Worm (Caenorhabditis elegans) whole organism, early embryonic: ENCODE results near the gene Y46G5A.47.

Experiments
- B0310.2 ChIP-seq: sonication (generic microtip); optimal IDR thresholded peaks from 2 replicates; lab custom pipeline; 2016; ENCODE audit warnings: mild to moderate bottlenecking, missing genetic modification characterization, missing compliant biosample characterization
- F13C5.2 ChIP-seq: sonication (generic microtip); optimal IDR thresholded peaks from 2 replicates; lab custom pipeline; 2017; ENCODE audit warnings: mild to moderate bottlenecking, missing genetic modification characterization, inconsistent platforms, missing compliant biosample characterization
- aly-1 ChIP-seq: sonication (generic microtip); optimal IDR thresholded peaks from 2 replicates; lab custom pipeline; 2016; ENCODE audit warnings: missing genetic modification characterization, missing compliant biosample characterization
- ama-1 ChIP-seq: fragments of 150-350 bp; optimal IDR thresholded peaks from 2 replicates; lab custom pipeline; 2014
- ceh-13 ChIP-seq: fragments of 200-800 bp; sonication (Bioruptor generic); optimal IDR thresholded peaks from 2 replicates; lab custom pipeline; 2018; ENCODE audit warnings: mild to moderate bottlenecking, missing genetic modification characterization, missing compliant biosample characterization
- ceh-36 ChIP-seq: sonication (generic microtip); optimal IDR thresholded peaks from 2 replicates; lab custom pipeline; 2016; ENCODE audit warnings: missing genetic modification characterization, inconsistent platforms, missing compliant biosample characterization
- ets-7 ChIP-seq: sonication (generic microtip); optimal IDR thresholded peaks from 2 replicates; lab custom pipeline; 2016; ENCODE audit warnings: missing genotype, missing genetic modification characterization, missing compliant biosample characterization
- flt-1 ChIP-seq: fragments of 200-800 bp; sonication (Bioruptor generic); IDR thresholded peaks from 2 replicates; pipeline ENCODE4 v1.3.6; 2022; ENCODE audit warnings: missing genetic modification characterization, missing compliant biosample characterization
- hmbx-1 ChIP-seq: sonication (generic microtip); optimal IDR thresholded peaks from 2 replicates; lab custom pipeline; 2016; ENCODE audit warnings: mild to moderate bottlenecking, missing genetic modification characterization, missing compliant biosample characterization
- hmg-4 ChIP-seq: fragments of 200-800 bp; sonication (Bioruptor generic); optimal IDR thresholded peaks from 2 replicates; lab custom pipeline; 2018; ENCODE audit warnings: mild to moderate bottlenecking, missing genetic modification characterization, missing compliant biosample characterization
- hnd-1 ChIP-seq: sonication (generic microtip); optimal IDR thresholded peaks from 2 replicates; lab custom pipeline; 2016; ENCODE audit warnings: missing genetic modification characterization, missing compliant biosample characterization
- pes-1 ChIP-seq: fragments of 200-800 bp; sonication (Bioruptor generic); IDR thresholded peaks from 2 replicates; pipeline ENCODE4 v1.3.6; 2022; ENCODE audit warnings: missing genetic modification reagents, missing genetic modification characterization, missing compliant biosample characterization
- scrt-1 ChIP-seq: fragments of 200-800 bp; sonication (Bioruptor generic); IDR thresholded peaks from 2 replicates; pipeline ENCODE4 v1.3.6; 2022; ENCODE audit warnings: missing genetic modification characterization, missing compliant biosample characterization
- sea-1 ChIP-seq: fragments of 200-800 bp; sonication (Bioruptor generic); conservative IDR thresholded peaks from 2 replicates; pipeline ENCODE4 v1.3.6; 2022; ENCODE audit warnings: missing genetic modification characterization, missing compliant biosample characterization
- tbx-11 ChIP-seq: fragments of 200-800 bp; sonication (Bioruptor generic); IDR thresholded peaks from 2 replicates; pipeline ENCODE4 v1.3.6; 2022; ENCODE audit warnings: missing genetic modification characterization, missing compliant biosample characterization
- tbx-37 ChIP-seq: fragments of 200-800 bp; sonication (Bioruptor generic); conservative IDR thresholded peaks from 2 replicates; pipeline ENCODE4 v1.3.6; 2022; ENCODE audit warnings: missing genetic modification reagents, missing genetic modification characterization, missing compliant biosample characterization
- tra-4 ChIP-seq: sonication (generic microtip); optimal IDR thresholded peaks from 2 replicates; lab custom pipeline; 2017; ENCODE audit warnings: missing genetic modification characterization, missing compliant biosample characterization

Gene Y46G5A.47

ce11 chrII:12805161-12805560, at the start of gene Y46G5A.47, which contains the start of gene Y46G5A.18:
TSS of gene Y46G5A.47 (minus strand) at chrII:12805306.
TSS of gene Y46G5A.18 (minus strand) at chrII:12805261.
- no peak for TF ChIP-seq ceh-13 (GFP tag; lab: Kevin White, UChicago)
- TF ChIP-seq pes-1 (GFP tag; lab: Robert Waterston, UW) = no peak
- TF ChIP-seq tbx-11 = no peak
- no peak for TF ChIP-seq flt-1 (GFP tag; lab: Robert Waterston, UW)
- no peak for TF ChIP-seq tra-4
- no peak for TF ChIP-seq hnd-1 (tag; lab: Kevin White, UChicago)
- TF ChIP-seq ets-7 (tag; lab: Kevin White, UChicago) = no peak
- no peak for TF ChIP-seq B0310.2 (tag; lab: Kevin White, UChicago)
- no peak for TF ChIP-seq tbx-37 (GFP tag; lab: Robert Waterston, UW)
- TF ChIP-seq scrt-1 (GFP tag; lab: Robert Waterston, UW) = no peak

ce11 chrII:12850129-12850528, 45.0 kb upstream of the Y46G5A.47 start, which contains the start of gene Y46G5A.28:
TSS of gene Y46G5A.28 (plus strand) at chrII:12850429.
- no peak for TF ChIP-seq ceh-36
- no peak for TF ChIP-seq F13C5.2 (tag; lab: Kevin White, UChicago)
- no peak for TF ChIP-seq pes-1 (GFP tag; lab: Robert Waterston, UW)
- no peak for TF ChIP-seq B0310.2 (tag; lab: Kevin White, UChicago)
- no peak for TF ChIP-seq tbx-11

DNA sequence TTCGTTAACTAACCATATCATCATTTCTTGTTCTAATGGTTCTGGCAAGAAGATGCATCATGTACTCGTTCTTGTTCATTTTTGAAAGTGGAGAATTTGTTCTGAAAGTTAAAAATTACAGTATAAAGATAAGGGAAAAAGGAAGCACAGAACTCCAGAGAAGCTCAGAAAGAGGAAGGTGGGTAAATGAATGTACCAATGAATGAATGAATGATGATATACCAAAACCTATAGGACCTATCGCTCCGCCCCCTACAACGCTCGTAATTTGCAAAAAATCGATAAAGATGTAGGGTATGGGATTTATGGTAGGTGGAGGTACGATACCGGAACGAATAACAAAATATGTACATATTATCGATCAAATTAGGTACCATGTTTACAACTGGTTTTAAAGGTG, 42.6 kb upstream of the Y46G5A.47 start, which contains the start of gene pes-10:
Gene pes-10, minus strand, starts transcription at position 101 of the 400 bp plus-strand sequence.
- TF ChIP-seq ceh-13 (GFP tag; lab: Kevin White, UChicago) (no peak), hnd-1 (tag; lab: Kevin White, UChicago) (no peak), tra-4 (no peak), sea-1 (GFP tag; lab: Robert Waterston, UW) (no peak), ets-7 (tag; lab: Kevin White, UChicago) (no peak), scrt-1 (GFP tag; lab: Robert Waterston, UW) (no peak), tbx-37 (GFP tag; lab: Robert Waterston, UW) (no peak), flt-1 (GFP tag; lab: Robert Waterston, UW) (no peak), B0310.2 (tag; lab: Kevin White, UChicago) (no peak), tbx-11 (no peak), aly-1 (tag; lab: Kevin White, UChicago) (no peak), pes-1 (GFP tag; lab: Robert Waterston, UW) (no peak), hmg-4 (GFP tag; lab: Kevin White, UChicago) (no peak), F13C5.2 (tag; lab: Kevin White, UChicago) (no peak), hmbx-1 (tag; lab: Kevin White, UChicago) (no peak), ama-1 (lab: Kevin White, UChicago) (no peak)

DNA sequence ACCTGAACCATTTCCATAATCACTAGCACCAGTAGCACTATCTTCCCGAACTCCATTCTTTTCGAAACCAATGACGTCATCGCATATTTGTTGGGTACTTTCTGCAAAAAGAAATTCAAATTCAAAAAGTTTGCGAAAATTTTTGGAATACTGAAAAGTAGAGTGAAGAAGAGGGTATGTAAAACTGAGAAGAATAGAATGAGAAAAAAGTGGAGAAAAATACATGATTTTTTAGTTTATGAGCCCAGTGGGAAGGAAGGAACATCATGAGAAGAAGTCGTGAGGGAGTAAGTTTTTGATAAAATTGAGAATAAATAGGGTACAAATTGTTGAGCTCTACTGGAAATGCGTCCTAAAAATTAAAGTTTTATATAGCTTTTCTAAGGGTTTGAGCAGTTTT, 35.0 kb upstream of the Y46G5A.47 start, which contains the start of gene lgc-35:
Gene lgc-35, minus strand, starts transcription at position 101 of the 400 bp plus-strand sequence.
- TF ChIP-seq aly-1 (tag; lab: Kevin White, UChicago) (no peak), flt-1 (GFP tag; lab: Robert Waterston, UW) (no peak), ama-1 (lab: Kevin White, UChicago) (no peak), pes-1 (GFP tag; lab: Robert Waterston, UW) (no peak), F13C5.2 (tag; lab: Kevin White, UChicago) (no peak), scrt-1 (GFP tag; lab: Robert Waterston, UW) (no peak), hnd-1 (tag; lab: Kevin White, UChicago) (no peak), tbx-37 (GFP tag; lab: Robert Waterston, UW) (no peak), ceh-13 (GFP tag; lab: Kevin White, UChicago) (no peak)

DNA sequence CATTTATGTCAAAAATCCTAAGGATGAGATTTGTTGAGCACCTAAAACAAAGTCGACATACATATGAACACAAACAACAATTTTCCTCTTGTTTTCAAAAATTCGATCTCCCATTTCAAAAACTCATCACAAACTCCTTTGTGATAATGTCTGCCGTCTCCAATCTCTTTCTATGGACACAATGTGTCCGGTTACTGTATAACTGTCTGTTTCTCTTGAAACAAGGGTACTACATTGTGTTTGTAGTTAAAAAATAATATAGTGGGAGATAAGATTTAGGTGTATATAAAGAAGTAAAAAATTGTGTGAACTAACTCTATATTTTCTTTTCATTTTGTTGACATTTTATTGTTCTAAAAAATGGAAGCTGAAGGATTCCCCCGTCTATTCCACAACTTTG, 25.2 kb upstream of the Y46G5A.47 start, which contains the start of gene bcmo-1:
Gene bcmo-1, plus strand, starts transcription at position 330 of the 400 bp plus-strand sequence.
- TF ChIP-seq flt-1 (GFP tag; lab: Robert Waterston, UW) = no peak
- no peak for TF ChIP-seq hnd-1 (tag; lab: Kevin White, UChicago)

DNA sequence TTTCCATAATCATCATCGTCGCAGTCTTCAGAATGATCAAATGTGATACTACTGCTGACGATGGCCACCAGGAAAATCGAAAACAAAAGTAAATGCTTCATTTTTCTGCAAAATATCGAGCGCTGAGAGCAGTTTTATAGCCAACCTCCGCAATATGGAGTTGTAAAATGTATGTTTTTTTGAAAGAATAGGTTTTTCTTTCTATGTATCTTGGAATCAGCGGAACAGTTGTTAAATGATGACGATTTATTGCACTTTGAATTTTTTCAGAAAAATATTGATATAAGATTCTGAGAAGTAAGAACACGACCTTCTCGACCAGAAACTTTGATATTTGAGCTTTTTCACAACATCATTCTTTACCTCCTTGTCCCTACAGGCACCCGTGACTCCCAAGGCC, 23.8 kb upstream of the Y46G5A.47 start, which contains the start of gene Y46G5A.23:
Gene Y46G5A.23, minus strand, starts transcription at position 101 of the 400 bp plus-strand sequence.
- TF ChIP-seq ama-1 (lab: Kevin White, UChicago) (no peak), F13C5.2 (tag; lab: Kevin White, UChicago) (no peak), B0310.2 (tag; lab: Kevin White, UChicago) (no peak), ceh-13 (GFP tag; lab: Kevin White, UChicago) (no peak), tra-4 (no peak), ets-7 (tag; lab: Kevin White, UChicago) (no peak), ceh-36 (no peak)

DNA sequence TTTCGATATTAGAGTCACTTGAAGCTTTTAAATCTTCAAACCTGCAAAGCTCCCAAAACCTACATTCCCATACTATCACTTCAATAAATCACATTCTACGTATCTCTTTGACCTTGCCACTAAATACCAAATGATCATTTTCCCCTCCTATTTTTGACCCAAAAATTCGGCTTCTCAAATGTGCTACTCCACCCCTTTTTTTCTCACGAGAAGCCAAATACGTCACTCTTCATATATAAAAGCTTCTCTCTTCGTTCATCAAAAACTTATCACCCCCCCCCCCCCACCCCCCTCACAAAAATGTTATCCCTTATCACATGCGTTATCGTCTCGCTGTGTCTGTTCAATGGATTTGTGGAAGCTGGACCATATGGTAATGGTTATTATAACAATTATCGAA, 21.6 kb upstream of the Y46G5A.47 start, which contains the start of gene Y46G5A.38:
Gene Y46G5A.38, plus strand, starts transcription at position 301 of the 400 bp plus-strand sequence.
- no peak for TF ChIP-seq tra-4
- TF ChIP-seq hmbx-1 (tag; lab: Kevin White, UChicago) = no peak
- TF ChIP-seq tbx-11 = no peak
- no peak for TF ChIP-seq hnd-1 (tag; lab: Kevin White, UChicago)
- TF ChIP-seq B0310.2 (tag; lab: Kevin White, UChicago) = no peak
- TF ChIP-seq ceh-36 = no peak
- TF ChIP-seq sea-1 (GFP tag; lab: Robert Waterston, UW) = no peak
- no peak for TF ChIP-seq pes-1 (GFP tag; lab: Robert Waterston, UW)
- no peak for TF ChIP-seq ets-7 (tag; lab: Kevin White, UChicago)
- TF ChIP-seq ceh-13 (GFP tag; lab: Kevin White, UChicago) = no peak
- TF ChIP-seq hmg-4 (GFP tag; lab: Kevin White, UChicago) = no peak
- TF ChIP-seq scrt-1 (GFP tag; lab: Robert Waterston, UW) = no peak
- TF ChIP-seq ama-1 (lab: Kevin White, UChicago) = no peak

DNA sequence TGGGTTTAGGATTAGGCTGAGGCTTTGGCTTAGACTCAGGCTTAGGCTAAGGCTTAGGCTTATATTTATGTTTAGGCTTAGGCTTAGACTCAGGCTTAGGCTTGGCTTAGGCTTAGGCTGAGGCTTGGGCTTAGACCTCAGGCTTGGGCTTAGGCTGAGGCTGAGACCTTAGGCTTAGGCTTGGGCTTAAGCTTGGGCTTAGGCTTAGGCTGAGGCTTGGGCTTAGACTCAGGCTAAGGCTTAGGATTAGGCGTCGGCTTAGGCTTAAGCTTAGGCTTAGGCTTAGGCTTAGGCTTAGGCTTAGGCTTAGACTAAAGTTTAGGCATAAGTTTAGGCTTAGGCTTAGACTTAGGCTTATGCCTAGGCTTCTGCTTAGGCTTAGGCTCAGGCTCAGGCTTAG, 19.4 kb upstream of the Y46G5A.47 start:
- no peak for TF ChIP-seq F13C5.2 (tag; lab: Kevin White, UChicago)
- peak; percentile 16; the same call in 1 of the 2 replicates for TF ChIP-seq pes-1 (GFP tag; lab: Robert Waterston, UW)
- TF ChIP-seq aly-1 (tag; lab: Kevin White, UChicago) = no peak
- no peak for TF ChIP-seq tbx-11
- no peak for TF ChIP-seq ama-1 (lab: Kevin White, UChicago)
- TF ChIP-seq ceh-36 = peak; percentile 94
- TF ChIP-seq B0310.2 (tag; lab: Kevin White, UChicago) = no peak
